Worm (Caenorhabditis elegans): ENCODE results near the gene ZK1086.2.

The ZK1086.2 gene

ce11 chrX:13770508-13770978 lies 22.9 kb downstream of the ZK1086.2 start, which contains the start of gene nkb-3:
TSS of gene nkb-3 (minus strand) at chrX:13770558.
- no peak for TF ChIP-seq T22C8.4 (GFP tag; IDR thresholded peaks at IDR 0.05)
- no peak for TF ChIP-seq ztf-23 (GFP tag; IDR thresholded peaks at IDR 0.05)
- no peak for TF ChIP-seq flt-1 (GFP tag; IDR thresholded peaks at IDR 0.05)
- no peak for TF ChIP-seq cog-1 (tag; optimal IDR thresholded peaks at IDR 0.05)
- no peak for TF ChIP-seq med-1 (GFP tag; optimal IDR thresholded peaks at IDR 0.05; ENCODE audit: insufficient read depth)
- TF ChIP-seq ref-1 (GFP tag; conservative IDR thresholded peaks at IDR 0.05) = no peak
- TF ChIP-seq klf-2 (GFP tag; conservative IDR thresholded peaks at IDR 0.05) = no peak
- no peak for TF ChIP-seq ztf-29 (GFP tag; IDR thresholded peaks at IDR 0.05)
- TF ChIP-seq tab-1 (GFP tag; IDR thresholded peaks at IDR 0.05) = no peak

- TF ChIP-seq tab-1 (GFP tag; IDR thresholded peaks at IDR 0.05) = no peak
- TF ChIP-seq med-1 (GFP tag; optimal IDR thresholded peaks at IDR 0.05; ENCODE audit: insufficient read depth) = no peak
- TF ChIP-seq cog-1 (tag; optimal IDR thresholded peaks at IDR 0.05) = no peak
- TF ChIP-seq T22C8.4 (GFP tag; IDR thresholded peaks at IDR 0.05) = no peak
- no peak for TF ChIP-seq klf-2 (GFP tag; conservative IDR thresholded peaks at IDR 0.05)
- TF ChIP-seq ref-1 (GFP tag; conservative IDR thresholded peaks at IDR 0.05) = no peak
- no peak for TF ChIP-seq ztf-29 (GFP tag; IDR thresholded peaks at IDR 0.05)
- TF ChIP-seq ztf-23 (GFP tag; IDR thresholded peaks at IDR 0.05) = no peak
- TF ChIP-seq flt-1 (GFP tag; IDR thresholded peaks at IDR 0.05) = no peak
Observed at ce11 chrX:13768562-13768961, 24.9 kb downstream of the ZK1086.2 start.

ce11 chrX:13767282-13767681 lies 26.1 kb downstream of the ZK1086.2 start:
- TF ChIP-seq flt-1 (GFP tag; IDR thresholded peaks at IDR 0.05) = no peak
- TF ChIP-seq cog-1 (tag; optimal IDR thresholded peaks at IDR 0.05) = no peak
- no peak for TF ChIP-seq med-1 (GFP tag; optimal IDR thresholded peaks at IDR 0.05; ENCODE audit: insufficient read depth)
- TF ChIP-seq klf-2 (GFP tag; conservative IDR thresholded peaks at IDR 0.05) = no peak
- no peak for TF ChIP-seq ztf-29 (GFP tag; IDR thresholded peaks at IDR 0.05)
- TF ChIP-seq ref-1 (GFP tag; conservative IDR thresholded peaks at IDR 0.05) = no peak
- no peak for TF ChIP-seq tab-1 (GFP tag; IDR thresholded peaks at IDR 0.05)
- no peak for TF ChIP-seq ztf-23 (GFP tag; IDR thresholded peaks at IDR 0.05)
- no peak for TF ChIP-seq T22C8.4 (GFP tag; IDR thresholded peaks at IDR 0.05)

ce11 chrX:13759676-13760447 lies 33.6 kb downstream of the ZK1086.2 start, which contains the start of gene cest-13:
TSS of gene cest-13 (plus strand) at chrX:13760237.
- no peak for TF ChIP-seq ztf-23 (GFP tag; IDR thresholded peaks at IDR 0.05)
- TF ChIP-seq ref-1 (GFP tag; conservative IDR thresholded peaks at IDR 0.05) = no peak
- TF ChIP-seq ztf-29 (GFP tag; IDR thresholded peaks at IDR 0.05) = no peak
- no peak for TF ChIP-seq tab-1 (GFP tag; IDR thresholded peaks at IDR 0.05)
- TF ChIP-seq cog-1 (tag; optimal IDR thresholded peaks at IDR 0.05) = no peak
- no peak for TF ChIP-seq T22C8.4 (GFP tag; IDR thresholded peaks at IDR 0.05)
- TF ChIP-seq med-1 (GFP tag; optimal IDR thresholded peaks at IDR 0.05; ENCODE audit: insufficient read depth) = no peak
- TF ChIP-seq klf-2 (GFP tag; conservative IDR thresholded peaks at IDR 0.05) = no peak
- no peak for TF ChIP-seq flt-1 (GFP tag; IDR thresholded peaks at IDR 0.05)

ce11 chrX:13755469-13755868 lies 38.0 kb downstream of the ZK1086.2 start, which contains the start of gene aakb-1:
TSS of gene aakb-1 (plus strand) at chrX:13755769.
- TF ChIP-seq ref-1 (GFP tag; conservative IDR thresholded peaks at IDR 0.05) (no peak), tab-1 (GFP tag; IDR thresholded peaks at IDR 0.05) (no peak), klf-2 (GFP tag; conservative IDR thresholded peaks at IDR 0.05) (no peak), cog-1 (tag; optimal IDR thresholded peaks at IDR 0.05) (no peak), ztf-23 (GFP tag; IDR thresholded peaks at IDR 0.05) (no peak), T22C8.4 (GFP tag; IDR thresholded peaks at IDR 0.05) (no peak), ztf-29 (GFP tag; IDR thresholded peaks at IDR 0.05) (no peak), flt-1 (GFP tag; IDR thresholded peaks at IDR 0.05) (no peak), med-1 (GFP tag; optimal IDR thresholded peaks at IDR 0.05; ENCODE audit: insufficient read depth) (no peak)

- TF ChIP-seq ztf-23 (GFP tag; IDR thresholded peaks at IDR 0.05) (no peak), flt-1 (GFP tag; IDR thresholded peaks at IDR 0.05) (no peak), ztf-29 (GFP tag; IDR thresholded peaks at IDR 0.05) (no peak), T22C8.4 (GFP tag; IDR thresholded peaks at IDR 0.05) (no peak), tab-1 (GFP tag; IDR thresholded peaks at IDR 0.05) (no peak), klf-2 (GFP tag; conservative IDR thresholded peaks at IDR 0.05) (no peak), cog-1 (tag; optimal IDR thresholded peaks at IDR 0.05) (no peak), med-1 (GFP tag; optimal IDR thresholded peaks at IDR 0.05; ENCODE audit: insufficient read depth) (no peak)
Observed at ce11 chrX:13754498-13754897, 38.9 kb downstream of the ZK1086.2 start.

- TF ChIP-seq flt-1 (GFP tag; IDR thresholded peaks at IDR 0.05) (no peak), klf-2 (GFP tag; conservative IDR thresholded peaks at IDR 0.05) (no peak), ref-1 (GFP tag; conservative IDR thresholded peaks at IDR 0.05) (no peak), ztf-23 (GFP tag; IDR thresholded peaks at IDR 0.05) (no peak), tab-1 (GFP tag; IDR thresholded peaks at IDR 0.05) (no peak), cog-1 (tag; optimal IDR thresholded peaks at IDR 0.05) (no peak), med-1 (GFP tag; optimal IDR thresholded peaks at IDR 0.05; ENCODE audit: insufficient read depth) (no peak), T22C8.4 (GFP tag; IDR thresholded peaks at IDR 0.05) (no peak), ztf-29 (GFP tag; IDR thresholded peaks at IDR 0.05) (no peak)
Observed at ce11 chrX:13752822-13753581, 40.4 kb downstream of the ZK1086.2 start.

ce11 chrX:13747997-13748396 lies 45.4 kb downstream of the ZK1086.2 start:
- TF ChIP-seq flt-1 (GFP tag; IDR thresholded peaks at IDR 0.05) (no peak), tab-1 (GFP tag; IDR thresholded peaks at IDR 0.05) (no peak), T22C8.4 (GFP tag; IDR thresholded peaks at IDR 0.05) (no peak), ztf-23 (GFP tag; IDR thresholded peaks at IDR 0.05) (no peak), ref-1 (GFP tag; conservative IDR thresholded peaks at IDR 0.05) (no peak), med-1 (GFP tag; optimal IDR thresholded peaks at IDR 0.05; ENCODE audit: insufficient read depth) (no peak), cog-1 (tag; optimal IDR thresholded peaks at IDR 0.05) (no peak), ztf-29 (GFP tag; IDR thresholded peaks at IDR 0.05) (no peak), klf-2 (GFP tag; conservative IDR thresholded peaks at IDR 0.05) (no peak)
